Worm (Caenorhabditis elegans): ENCODE results near the gene odr-4.
A peak's percentile ranks its signal among the peaks of the same experiment; 100 is the strongest.

The odr-4 gene

ce11 chrIII:6695189-6695588, 35.4 kb upstream of the odr-4 start (continued):
- peak; percentile 68 for TF ChIP-seq lin-39 (tag; optimal IDR thresholded peaks at IDR 0.05)
- TF ChIP-seq ceh-28 (tag; optimal IDR thresholded peaks at IDR 0.05) = no peak
- no peak for TF ChIP-seq nhr-237 (tag; optimal IDR thresholded peaks at IDR 0.05)
- TF ChIP-seq hmg-11 (tag; optimal IDR thresholded peaks at IDR 0.05) = peak; percentile 35
- no peak for TF ChIP-seq ceh-9 (tag; optimal IDR thresholded peaks at IDR 0.05)
- TF ChIP-seq fos-1 (tag; optimal IDR thresholded peaks at IDR 0.05) = no peak
- TF ChIP-seq zag-1 (tag; optimal IDR thresholded peaks at IDR 0.05) = no peak
- peak; percentile 12 for TF ChIP-seq snpc-4 (tag; optimal IDR thresholded peaks at IDR 0.05)
- TF ChIP-seq fkh-10 (GFP tag; optimal IDR thresholded peaks at IDR 0.05) = no peak
- TF ChIP-seq nhr-28 (tag; optimal IDR thresholded peaks at IDR 0.05) = no peak
- TF ChIP-seq jun-1 (tag; optimal IDR thresholded peaks at IDR 0.05) = no peak

- TF ChIP-seq nhr-67 (tag; optimal IDR thresholded peaks at IDR 0.05) (no peak), ztf-11 (tag; optimal IDR thresholded peaks at IDR 0.05) (no peak)
Measured at ce11 chrIII:6705515-6705914, 25.1 kb upstream of the odr-4 start, which contains the start of gene F37A4.6. Gene F37A4.6 (plus strand): TSS chrIII:6705815.

- peak; percentile 60 for TF ChIP-seq ceh-28 (tag; optimal IDR thresholded peaks at IDR 0.05)
- TF ChIP-seq hmg-11 (tag; optimal IDR thresholded peaks at IDR 0.05) = no peak
- peak; percentile 58 for TF ChIP-seq lin-15B (tag; optimal IDR thresholded peaks at IDR 0.05)
- TF ChIP-seq nhr-23 (tag; optimal IDR thresholded peaks at IDR 0.05) = peak; percentile 51
- peak; percentile 48 for TF ChIP-seq nhr-25 (tag; optimal IDR thresholded peaks at IDR 0.05)
- TF ChIP-seq lin-39 (tag; optimal IDR thresholded peaks at IDR 0.05) = peak; percentile 16
- TF ChIP-seq snpc-4 (tag; optimal IDR thresholded peaks at IDR 0.05) = no peak
Measured at ce11 chrIII:6709983-6710382, 20.6 kb upstream of the odr-4 start, which contains the start of gene isw-1. Gene isw-1 (minus strand): TSS chrIII:6710100.

ce11 chrIII:6711590-6711989, 19.0 kb upstream of the odr-4 start, which contains the start of gene F37A4.5:
Gene F37A4.5 (plus strand): TSS chrIII:6711890.
- no peak for TF ChIP-seq egl-27 (tag; optimal IDR thresholded peaks at IDR 0.05)
- no peak for TF ChIP-seq mdl-1 (tag; optimal IDR thresholded peaks at IDR 0.05)
- no peak for TF ChIP-seq hmg-11 (tag; optimal IDR thresholded peaks at IDR 0.05)
- no peak for TF ChIP-seq zag-1 (tag; optimal IDR thresholded peaks at IDR 0.05)
- no peak for TF ChIP-seq nhr-25 (tag; optimal IDR thresholded peaks at IDR 0.05)
- TF ChIP-seq pqm-1 (tag; optimal IDR thresholded peaks at IDR 0.05) = no peak
- TF ChIP-seq jun-1 (tag; optimal IDR thresholded peaks at IDR 0.05) = no peak
- no peak for TF ChIP-seq ceh-28 (tag; optimal IDR thresholded peaks at IDR 0.05)
- TF ChIP-seq elt-2 (tag; optimal IDR thresholded peaks at IDR 0.05) = no peak
- TF ChIP-seq ceh-82 (tag; optimal IDR thresholded peaks at IDR 0.05) = no peak

ce11 chrIII:6713266-6713665, 17.3 kb upstream of the odr-4 start, which contains the start of gene F37A4.4:
Gene F37A4.4 (plus strand): TSS chrIII:6713566.
- no peak for TF ChIP-seq fkh-2 (tag; optimal IDR thresholded peaks at IDR 0.05)
- TF ChIP-seq elt-1 (tag; optimal IDR thresholded peaks at IDR 0.05) = no peak
- TF ChIP-seq ztf-11 (tag; optimal IDR thresholded peaks at IDR 0.05) = no peak

ce11 chrIII:6718270-6718669, 12.3 kb upstream of the odr-4 start, which contains the start of gene F37A4.3:
Gene F37A4.3 (plus strand): TSS chrIII:6718570.
- no peak for TF ChIP-seq R02D3.7 (tag; optimal IDR thresholded peaks at IDR 0.05)
- no peak for TF ChIP-seq ceh-9 (tag; optimal IDR thresholded peaks at IDR 0.05)
- TF ChIP-seq ama-1 (optimal IDR thresholded peaks at IDR 0.05) = no peak
- TF ChIP-seq nhr-25 (tag; optimal IDR thresholded peaks at IDR 0.05) = no peak
- no peak for TF ChIP-seq ceh-16 (tag; optimal IDR thresholded peaks at IDR 0.05)
- no peak for TF ChIP-seq pha-4 (tag; optimal IDR thresholded peaks at IDR 0.05)

- TF ChIP-seq egl-27 (tag; optimal IDR thresholded peaks at IDR 0.05) = no peak
- peak; percentile 26 for TF ChIP-seq lin-15B (tag; optimal IDR thresholded peaks at IDR 0.05)
- no peak for TF ChIP-seq nhr-11 (tag; optimal IDR thresholded peaks at IDR 0.05)
- no peak for TF ChIP-seq nhr-76 (tag; optimal IDR thresholded peaks at IDR 0.05)
- no peak for TF ChIP-seq ZK546.5 (tag; optimal IDR thresholded peaks at IDR 0.05)
- no peak for TF ChIP-seq lsy-12 (tag; optimal IDR thresholded peaks at IDR 0.05)
- TF ChIP-seq tbx-2 (tag; optimal IDR thresholded peaks at IDR 0.05) = no peak
- peak; percentile 17 for TF ChIP-seq nhr-23 (tag; optimal IDR thresholded peaks at IDR 0.05)
- no peak for TF ChIP-seq ceh-82 (tag; optimal IDR thresholded peaks at IDR 0.05)
Measured at ce11 chrIII:6722208-6722679, 8.4 kb upstream of the odr-4 start, which contains the start of the genes bath-41 and F37A4.2. Gene bath-41 (minus strand): TSS chrIII:6722258. Gene F37A4.2 (plus strand): TSS chrIII:6722454.

Measured in whole organism, L3 larva.